Fruit fly (Drosophila melanogaster): ENCODE data around the gene Meics.

DNA sequence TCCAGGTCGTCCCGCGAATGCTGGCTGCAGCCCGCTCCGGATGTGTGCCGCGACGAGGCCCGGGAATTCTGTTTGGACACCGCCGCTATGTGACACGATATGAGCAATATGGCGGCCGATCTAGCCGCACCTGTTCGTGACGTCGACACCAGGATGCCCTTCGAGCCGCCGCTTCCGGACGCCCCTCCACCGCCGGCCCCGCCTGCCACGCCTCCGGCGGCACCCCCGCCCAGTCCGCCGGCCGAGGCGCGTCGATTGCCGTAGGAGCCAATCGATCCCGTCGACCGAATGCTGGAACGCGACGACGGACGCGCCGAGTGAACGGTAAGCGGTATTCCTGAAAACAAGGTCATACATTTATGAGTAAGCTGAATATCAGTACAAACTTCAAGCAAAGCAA is 18.0 kb upstream of the Meics start:
- TF ChIP-seq CG34406 (GFP tag; optimal IDR thresholded peaks at IDR 0.05): no peak
- no peak for TF ChIP-seq Eip75B (GFP tag; optimal IDR thresholded peaks at IDR 0.05)
- TF ChIP-seq Gug (GFP tag; IDR thresholded peaks at IDR 0.05): no peak
- no peak for TF ChIP-seq CG3919 (GFP tag; optimal IDR thresholded peaks at IDR 0.05)
- no peak for TF ChIP-seq Ets21C (GFP tag; optimal IDR thresholded peaks at IDR 0.05)
- no peak for TF ChIP-seq Met (GFP tag; optimal IDR thresholded peaks at IDR 0.05)
- TF ChIP-seq CG31627 (GFP tag; optimal IDR thresholded peaks at IDR 0.05): no peak
- no peak for TF ChIP-seq Blimp-1 (GFP tag; optimal IDR thresholded peaks at IDR 0.05)
- TF ChIP-seq salr (GFP tag; optimal IDR thresholded peaks at IDR 0.05): no peak
